Worm (Caenorhabditis elegans) whole organism, L4/young adult: ENCODE data around the gene sox-3.

Experiments used
- dao-5 ChIP-seq: sonication (generic microtip); optimal IDR thresholded peaks from 2 replicates; lab custom pipeline; 2016; ENCODE audit warnings: missing genotype, missing genetic modification characterization, moderate library complexity, missing compliant biosample characterization
- him-1 ChIP-seq: sonication (generic microtip); optimal IDR thresholded peaks from 2 replicates; lab custom pipeline; 2016; ENCODE audit warnings: missing genotype, missing genetic modification reagents, missing genetic modification characterization, missing compliant biosample characterization

DNA sequence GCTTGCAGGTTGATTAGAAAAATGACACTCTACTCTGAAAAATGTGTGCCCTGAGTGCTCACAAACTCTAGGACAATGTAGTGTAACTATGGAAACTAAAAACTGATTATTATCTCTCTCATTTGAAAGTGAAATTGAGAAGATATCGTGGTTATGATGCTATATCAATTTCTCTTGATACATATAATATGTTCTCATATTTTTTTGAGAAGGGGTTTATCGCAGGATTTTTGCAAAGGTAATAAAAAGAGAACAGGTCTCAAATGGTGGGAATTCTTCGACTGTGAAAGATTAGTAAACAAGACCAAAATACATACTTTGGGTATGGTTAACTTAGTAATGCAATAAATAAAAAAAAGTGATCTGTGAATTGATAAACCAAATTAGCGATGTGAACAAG is 44.8 kb upstream of the sox-3 start:
- TF ChIP-seq him-1 (tag; lab: Kevin White, UChicago) (no peak), dao-5 (tag; lab: Kevin White, UChicago) (no peak)
